Fruit fly (Drosophila melanogaster) whole organism, embryonic: ENCODE results near the gene Slu7.

Experiments used
- Atf3 ChIP-seq: fragments of 200-800 bp; sonication (Bioruptor generic); optimal IDR thresholded peaks from 3 replicates; lab custom pipeline; 2016; ENCODE audit warnings: missing biosample characterization, missing genetic modification characterization
- CG11723 ChIP-seq: fragments of 200-800 bp; sonication (Bioruptor generic); optimal IDR thresholded peaks from 2 replicates; lab custom pipeline; 2017; ENCODE audit warnings: missing biosample characterization, mild to moderate bottlenecking, missing genetic modification characterization
- CG14710 ChIP-seq: fragments of 200-800 bp; sonication (Bioruptor generic); optimal IDR thresholded peaks from 3 replicates; lab custom pipeline; 2019; ENCODE audit warnings: missing biosample characterization, mild to moderate bottlenecking, missing genetic modification characterization, moderate library complexity
- CG14860 ChIP-seq: fragments of 200-800 bp; sonication (Bioruptor generic); IDR thresholded peaks from 3 replicates; pipeline ENCODE4 v1.3.6; 2022; ENCODE audit warnings: missing biosample characterization, missing genetic modification characterization; ENCODE audit not compliant: partially characterized antibody
- CG15011 ChIP-seq: fragments of 200-800 bp; sonication (Bioruptor generic); optimal IDR thresholded peaks from 3 replicates; lab custom pipeline; 2018; ENCODE audit warnings: missing biosample characterization, mild to moderate bottlenecking, missing genetic modification characterization
- CG1529 ChIP-seq: fragments of 200-800 bp; sonication (Bioruptor generic); optimal IDR thresholded peaks from 3 replicates; lab custom pipeline; 2018; ENCODE audit warnings: missing biosample characterization, missing genetic modification characterization
- CG17802 ChIP-seq: fragments of 200-800 bp; sonication (Bioruptor generic); optimal IDR thresholded peaks from 2 replicates; lab custom pipeline; 2018; ENCODE audit warnings: missing biosample characterization, mild to moderate bottlenecking, missing genetic modification characterization, moderate library complexity
- CG17829 ChIP-seq: fragments of 200-800 bp; optimal IDR thresholded peaks from 2 replicates; lab custom pipeline; 2019; ENCODE audit warnings: missing biosample characterization, mild to moderate bottlenecking, missing genetic modification characterization, moderate library complexity
- CG18476 ChIP-seq: fragments of 200-800 bp; sonication (Bioruptor generic); optimal IDR thresholded peaks from 2 replicates; lab custom pipeline; 2016; ENCODE audit warnings: missing biosample characterization, mild to moderate bottlenecking, missing genetic modification characterization
- CG3407 ChIP-seq: fragments of 200-800 bp; sonication (Bioruptor generic); optimal IDR thresholded peaks from 2 replicates; lab custom pipeline; 2018; ENCODE audit warnings: missing biosample characterization, mild to moderate bottlenecking, missing genetic modification characterization
- CG3838 ChIP-seq: fragments of 200-800 bp; sonication (Bioruptor generic); optimal IDR thresholded peaks from 3 replicates; lab custom pipeline; 2016; ENCODE audit warnings: missing biosample characterization, missing genetic modification characterization
- CG4424 ChIP-seq: fragments of 200-800 bp; sonication (Bioruptor generic); optimal IDR thresholded peaks from 3 replicates; lab custom pipeline; 2016; ENCODE audit warnings: missing biosample characterization, missing genetic modification characterization
- CG8924 ChIP-seq: fragments of 200-800 bp; optimal IDR thresholded peaks from 3 replicates; lab custom pipeline; 2019; ENCODE audit warnings: missing biosample characterization, mild to moderate bottlenecking, missing genetic modification characterization, moderate library complexity
- CG9727 ChIP-seq: fragments of 200-800 bp; sonication (Bioruptor generic); optimal IDR thresholded peaks from 3 replicates; lab custom pipeline; 2017; ENCODE audit warnings: missing biosample characterization, mild to moderate bottlenecking, missing genetic modification characterization
- CG9932 ChIP-seq: fragments of 200-800 bp; sonication (Bioruptor generic); IDR thresholded peaks from 2 replicates; pipeline ENCODE4 v1.3.6; 2022; ENCODE audit warnings: missing biosample characterization, missing genetic modification characterization
- Dll ChIP-seq: fragments of 200-800 bp; sonication (Bioruptor generic); IDR thresholded peaks from 4 replicates; pipeline ENCODE4 v1.3.6; 2022; ENCODE audit warnings: missing biosample characterization, missing genetic modification characterization; ENCODE audit not compliant: partially characterized antibody
- Dref ChIP-seq: fragments of 200-800 bp; sonication (Bioruptor generic); IDR thresholded peaks from 2 replicates; pipeline ENCODE4 v1.3.6; 2022; ENCODE audit warnings: missing biosample characterization, missing genetic modification characterization
- Drgx ChIP-seq: fragments of 200-800 bp; sonication (Bioruptor generic); IDR thresholded peaks from 2 replicates; pipeline ENCODE4 v1.3.6; 2022; ENCODE audit warnings: missing biosample characterization, missing genetic modification characterization
- ERR ChIP-seq: fragments of 200-800 bp; sonication (Bioruptor generic); optimal IDR thresholded peaks from 2 replicates; lab custom pipeline; 2016; ENCODE audit warnings: missing biosample characterization, missing genetic modification characterization
- Elba2 ChIP-seq: fragments of 200-800 bp; sonication (Bioruptor generic); optimal IDR thresholded peaks from 3 replicates; lab custom pipeline; 2016; ENCODE audit warnings: missing biosample characterization, missing genetic modification characterization
- Ets65A ChIP-seq: fragments of 200-800 bp; sonication (Bioruptor generic); peaks from one replicate; lab custom pipeline; 2016; ENCODE audit warnings: missing biosample characterization, missing genetic modification characterization
- H2.0 ChIP-seq: fragments of 200-800 bp; sonication (Bioruptor generic); IDR thresholded peaks from 2 replicates; pipeline ENCODE4 v1.3.6; 2022; ENCODE audit warnings: missing biosample characterization, missing genetic modification characterization
- HLH3B ChIP-seq: fragments of 200-800 bp; sonication (Bioruptor generic); IDR thresholded peaks from 2 replicates; pipeline ENCODE4 v1.3.6; 2022; ENCODE audit warnings: missing biosample characterization, missing genetic modification characterization
- Meics ChIP-seq: fragments of 200-800 bp; sonication (Bioruptor generic); optimal IDR thresholded peaks from 2 replicates; lab custom pipeline; 2017; ENCODE audit warnings: missing biosample characterization, mild to moderate bottlenecking, missing genetic modification characterization
- NC2β ChIP-seq: fragments of 200-800 bp; sonication (Bioruptor generic); optimal IDR thresholded peaks from 2 replicates; lab custom pipeline; 2016; ENCODE audit warnings: missing biosample characterization, missing genetic modification characterization
- NFAT ChIP-seq: fragments of 200-800 bp; sonication (Bioruptor generic); IDR thresholded peaks from 2 replicates; pipeline ENCODE4 v1.3.6; 2022; ENCODE audit warnings: missing biosample characterization, missing genetic modification characterization
- Opbp ChIP-seq: fragments of 200-800 bp; sonication (Bioruptor generic); IDR thresholded peaks from 3 replicates; pipeline ENCODE4 v1.3.6; 2022; ENCODE audit warnings: missing biosample characterization, missing genetic modification characterization; ENCODE audit not compliant: partially characterized antibody
- Pdp1 ChIP-seq, 2 experiments: fragments of 200-800 bp; sonication (Bioruptor generic); optimal IDR thresholded peaks; 3 replicates each; lab custom pipeline; 2016; ENCODE audit warnings: missing biosample characterization in 2 of 2, missing genetic modification characterization in 2 of 2, mild to moderate bottlenecking in 1 of 2, moderate library complexity in 1 of 2
- Six4 ChIP-seq: fragments of 200-800 bp; sonication (Bioruptor generic); optimal IDR thresholded peaks from 2 replicates; lab custom pipeline; 2016; ENCODE audit warnings: missing biosample characterization, missing genetic modification characterization
- amos ChIP-seq: fragments of 200-800 bp; sonication (Bioruptor generic); IDR thresholded peaks from 2 replicates; pipeline ENCODE4 v1.3.6; 2022; ENCODE audit warnings: missing biosample characterization, missing genetic modification characterization; ENCODE audit not compliant: partially characterized antibody
- ara ChIP-seq: fragments of 200-800 bp; sonication (Bioruptor generic); IDR thresholded peaks from 2 replicates; pipeline ENCODE4 v1.3.6; 2022; ENCODE audit warnings: missing biosample characterization, missing genetic modification characterization
- bab2 ChIP-seq: fragments of 200-800 bp; sonication (Bioruptor generic); optimal IDR thresholded peaks from 2 replicates; lab custom pipeline; 2016; ENCODE audit warnings: missing biosample characterization, missing genetic modification characterization
- bcd ChIP-seq: fragments of 200-800 bp; sonication (Bioruptor generic); optimal IDR thresholded peaks from 2 replicates; lab custom pipeline; 2017; ENCODE audit warnings: missing biosample characterization, mild to moderate bottlenecking, missing genetic modification characterization
- bsh ChIP-seq, 2 experiments: fragments of 200-800 bp; sonication (Bioruptor generic); optimal IDR thresholded peaks; 2 replicates each; lab custom pipeline; 2017 to 2018; ENCODE audit warnings: mild to moderate bottlenecking in 2 of 2, missing biosample characterization in 2 of 2, missing genetic modification characterization in 2 of 2, moderate library complexity in 1 of 2
- croc ChIP-seq: fragments of 200-800 bp; sonication (Bioruptor generic); conservative IDR thresholded peaks from 3 replicates; pipeline ENCODE4 v1.3.6; 2022; ENCODE audit warnings: missing biosample characterization, missing genetic modification characterization
- crp ChIP-seq, 2 experiments: fragments of 200-800 bp; sonication (Bioruptor generic); optimal IDR thresholded peaks; 2 replicates in 1 of 2; 3 replicates in 1 of 2; lab custom pipeline; 2017; ENCODE audit warnings: missing biosample characterization in 2 of 2, missing genetic modification characterization in 2 of 2, mild to moderate bottlenecking in 1 of 2, moderate library complexity in 1 of 2
- cwo ChIP-seq: fragments of 200-800 bp; sonication (Bioruptor generic); optimal IDR thresholded peaks from 3 replicates; lab custom pipeline; 2017; ENCODE audit warnings: missing biosample characterization, missing genetic modification characterization, mild to moderate bottlenecking, moderate library complexity, missing genetic modification reagents
- da ChIP-seq: fragments of 200-800 bp; sonication (Bioruptor generic); optimal IDR thresholded peaks from 2 replicates; lab custom pipeline; 2016; ENCODE audit warnings: missing biosample characterization, missing genetic modification characterization
- gfzf ChIP-seq: fragments of 200-800 bp; sonication (Bioruptor generic); optimal IDR thresholded peaks from 2 replicates; lab custom pipeline; 2016; ENCODE audit warnings: missing biosample characterization, mild to moderate bottlenecking, missing genetic modification characterization, moderate library complexity
- her ChIP-seq: fragments of 200-800 bp; sonication (Bioruptor generic); optimal IDR thresholded peaks from 2 replicates; lab custom pipeline; 2016; ENCODE audit warnings: missing biosample characterization, missing genetic modification characterization
- inv ChIP-seq: fragments of 200-800 bp; sonication (Bioruptor generic); IDR thresholded peaks from 2 replicates; pipeline ENCODE4 v1.3.6; 2022; ENCODE audit warnings: missing biosample characterization, missing genetic modification characterization; ENCODE audit not compliant: partially characterized antibody
- lbe ChIP-seq: fragments of 200-800 bp; sonication (Bioruptor generic); optimal IDR thresholded peaks from 2 replicates; lab custom pipeline; 2016; ENCODE audit warnings: missing biosample characterization, mild to moderate bottlenecking, missing genetic modification characterization
- nom ChIP-seq: fragments of 200-800 bp; sonication (Bioruptor generic); optimal IDR thresholded peaks from 2 replicates; lab custom pipeline; 2017; ENCODE audit warnings: missing biosample characterization, missing genetic modification characterization, mild to moderate bottlenecking, moderate library complexity, missing genetic modification reagents
- pb ChIP-seq: fragments of 200-800 bp; sonication (Bioruptor generic); optimal IDR thresholded peaks from 3 replicates; lab custom pipeline; 2016; ENCODE audit warnings: missing biosample characterization, missing genetic modification characterization
- pnt ChIP-seq: fragments of 200-800 bp; sonication (Bioruptor generic); optimal IDR thresholded peaks from 3 replicates; lab custom pipeline; 2016; ENCODE audit warnings: missing biosample characterization, missing genetic modification characterization
- rib ChIP-seq: fragments of 200-800 bp; sonication (Bioruptor generic); IDR thresholded peaks from 2 replicates; pipeline ENCODE4 v1.3.6; 2022; ENCODE audit warnings: missing biosample characterization, missing genetic modification characterization
- row ChIP-seq: fragments of 200-800 bp; sonication (Bioruptor generic); IDR thresholded peaks from 3 replicates; pipeline ENCODE4 v1.3.6; 2022; ENCODE audit warnings: missing biosample characterization, missing genetic modification characterization
- sc ChIP-seq, 3 experiments: fragments of >200 bp in 2 of 3; fragments of 200-800 bp in 1 of 3; sonication (Bioruptor generic) in 1 of 3; optimal IDR thresholded peaks; 2 replicates in 2 of 3; 3 replicates in 1 of 3; lab custom pipeline; 2017; ENCODE audit warnings: mild to moderate bottlenecking in 1 of 3, missing biosample characterization in 1 of 3, missing genetic modification characterization in 1 of 3, missing genetic modification reagents in 1 of 3
- sna ChIP-seq: fragments of 200-800 bp; sonication (Bioruptor generic); IDR thresholded peaks from 2 replicates; pipeline ENCODE4 v1.3.6; 2022; ENCODE audit warnings: missing biosample characterization, missing genetic modification characterization; ENCODE audit not compliant: partially characterized antibody
- unpg ChIP-seq: fragments of 200-800 bp; sonication (Bioruptor generic); optimal IDR thresholded peaks from 3 replicates; lab custom pipeline; 2018; ENCODE audit warnings: missing biosample characterization, mild to moderate bottlenecking, missing genetic modification characterization, moderate library complexity

Slu7 gene

DNA sequence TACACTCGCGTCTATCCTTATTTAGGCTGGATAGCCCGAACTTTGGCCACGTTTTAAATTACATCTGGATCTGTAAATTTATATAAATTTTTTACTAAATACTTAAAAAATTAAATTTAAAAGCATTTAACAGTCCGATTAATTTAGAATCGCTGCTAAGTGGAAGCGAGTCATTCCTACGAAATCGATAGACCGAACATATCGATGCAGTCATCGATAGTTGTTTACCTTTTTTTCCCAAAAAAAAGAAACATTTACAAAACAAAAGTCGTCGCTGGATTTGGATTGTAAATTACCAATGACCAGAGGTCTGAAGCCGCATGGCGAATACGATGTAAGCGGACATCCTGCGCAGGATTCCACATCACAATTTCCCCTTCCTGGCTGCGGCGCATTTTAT lies 16.8 kb upstream of the Slu7 start, which contains the start of gene Sirt7 (continued):
- TF ChIP-seq gfzf (GFP tag; lab: Kevin White, UChicago) (no peak), H2.0 (GFP tag; lab: Robert Waterston, UW) (no peak), ara (no peak), CG1529 (GFP tag; lab: Kevin White, UChicago) (no peak), Meics (GFP tag; lab: Kevin White, UChicago) (no peak), Pdp1 (GFP tag; optimal IDR thresholded peaks at IDR 0.05; lab: Kevin White, UChicago) (no peak), CG4424 (GFP tag; lab: Kevin White, UChicago) (no peak), Dll (peak; percentile 96), croc (GFP tag; lab: Robert Waterston, UW) (no peak), sna (GFP tag; lab: Robert Waterston, UW) (peak; percentile 94), CG8924 (tag; lab: Kevin White, UChicago) (no peak), CG18476 (GFP tag; lab: Kevin White, UChicago) (no peak), NC2β (GFP tag; lab: Kevin White, UChicago) (no peak), Elba2 (GFP tag; lab: Kevin White, UChicago) (no peak), CG14860 (GFP tag; lab: Robert Waterston, UW) (peak; percentile 94), da (GFP tag; lab: Kevin White, UChicago) (no peak), CG3838 (no peak), CG14710 (tag; lab: Kevin White, UChicago) (peak; percentile 49), CG9727 (no peak), sc (optimal IDR thresholded peaks at IDR 0.05; lab: Kevin White, UChicago) (no peak), sc (GFP tag; optimal IDR thresholded peaks at IDR 0.05; lab: Kevin White, UChicago) (no peak), CG17802 (tag; lab: Kevin White, UChicago) (no peak), pnt (GFP tag; lab: Kevin White, UChicago) (no peak), amos (GFP tag; lab: Robert Waterston, UW) (peak; percentile 95), crp (GFP tag; optimal IDR thresholded peaks at IDR 0.05; lab: Kevin White, UChicago) (no peak), CG9932 (GFP tag; lab: Robert Waterston, UW) (peak; percentile 29; the same call in 1 of the 2 replicates), nom (GFP tag; lab: Kevin White, UChicago) (peak; percentile 72), bsh (GFP tag; optimal IDR thresholded peaks at IDR 0.05; lab: Kevin White, UChicago) (peak in 1 of 2 experiments; percentile 79), cwo (GFP tag; lab: Kevin White, UChicago) (no peak), ERR (GFP tag; lab: Kevin White, UChicago) (no peak), inv (GFP tag; lab: Robert Waterston, UW) (peak; percentile 84), CG17829 (tag; lab: Kevin White, UChicago) (peak; percentile 33), CG15011 (no peak), Six4 (GFP tag; lab: Kevin White, UChicago) (no peak), rib (no peak), pb (GFP tag; lab: Kevin White, UChicago) (no peak), her (GFP tag; lab: Kevin White, UChicago) (no peak), lbe (GFP tag; lab: Kevin White, UChicago) (peak; percentile 49), unpg (GFP tag; lab: Kevin White, UChicago) (no peak), NFAT (GFP tag; lab: Robert Waterston, UW) (no peak), bcd (no peak), Dref (GFP tag; lab: Robert Waterston, UW) (peak; percentile 91), row (GFP tag; lab: Robert Waterston, UW) (peak; percentile 55; the same call in 2 of the 3 replicates), Atf3 (GFP tag; lab: Kevin White, UChicago) (no peak), CG3407 (GFP tag; lab: Kevin White, UChicago) (no peak), CG11723 (no peak), bab2 (GFP tag; lab: Kevin White, UChicago) (no peak), Opbp (GFP tag; lab: Robert Waterston, UW) (peak; percentile 92), HLH3B (no peak), Drgx (peak; percentile 81), Ets65A (GFP tag; lab: Kevin White, UChicago) (no peak)
